Worm (Caenorhabditis elegans) whole organism, young adult: ENCODE results near the gene T24C2.5.
A peak's percentile ranks its signal among the peaks of the same experiment; 100 is the strongest.

Source experiments
- B0019.2 ChIP-seq: fragments of 200-800 bp; sonication (Bioruptor generic); conservative IDR thresholded peaks from 2 replicates; pipeline ENCODE4 v1.3.6; 2022; ENCODE audit warnings: missing genetic modification reagents, missing genetic modification characterization, missing compliant biosample characterization
- B0261.1 ChIP-seq: sonication (generic microtip); optimal IDR thresholded peaks from 2 replicates; lab custom pipeline; 2016; ENCODE audit warnings: mild to moderate bottlenecking, missing genetic modification characterization, moderate library complexity, missing compliant biosample characterization
- C06A6.2 ChIP-seq: fragments of 200-800 bp; sonication (Bioruptor generic); conservative IDR thresholded peaks from 2 replicates; pipeline ENCODE4 v1.3.6; 2022; ENCODE audit warnings: missing genetic modification characterization, missing compliant biosample characterization
- D2030.7 ChIP-seq: fragments of 200-800 bp; sonication (Bioruptor generic); IDR thresholded peaks from 2 replicates; pipeline ENCODE4 v1.3.6; 2022; ENCODE audit warnings: missing genetic modification reagents, missing genetic modification characterization, missing compliant biosample characterization
- F10E7.11 ChIP-seq: sonication (generic microtip); optimal IDR thresholded peaks from 2 replicates; lab custom pipeline; 2017; ENCODE audit warnings: mild to moderate bottlenecking, missing genetic modification characterization, moderate library complexity, missing compliant biosample characterization
- F22D6.2 ChIP-seq: sonication (generic microtip); optimal IDR thresholded peaks from 2 replicates; lab custom pipeline; 2016; ENCODE audit warnings: mild to moderate bottlenecking, missing genetic modification characterization, missing compliant biosample characterization
- F37B4.10 ChIP-seq: fragments of 200-800 bp; sonication (Bioruptor generic); IDR thresholded peaks from 2 replicates; pipeline ENCODE4 v1.3.6; 2022; ENCODE audit warnings: missing genetic modification characterization, missing compliant biosample characterization
- F39B2.1 ChIP-seq: fragments of 200-800 bp; sonication (Bioruptor generic); IDR thresholded peaks from 2 replicates; pipeline ENCODE4 v1.3.6; 2022; ENCODE audit warnings: missing genetic modification reagents, missing genetic modification characterization, missing compliant biosample characterization
- F57A8.1 ChIP-seq: fragments of 200-800 bp; sonication (Bioruptor generic); optimal IDR thresholded peaks from 2 replicates; lab custom pipeline; 2018; ENCODE audit warnings: mild to moderate bottlenecking, missing genetic modification characterization, moderate library complexity, missing compliant biosample characterization
- K11D2.4 ChIP-seq: fragments of 200-800 bp; sonication (Bioruptor generic); IDR thresholded peaks from 2 replicates; pipeline ENCODE4 v1.3.6; 2022; ENCODE audit warnings: missing genetic modification reagents, missing genetic modification characterization, missing compliant biosample characterization
- Y53F4B.3 ChIP-seq: fragments of 200-800 bp; sonication (Bioruptor generic); IDR thresholded peaks from 2 replicates; pipeline ENCODE4 v1.3.6; 2022; ENCODE audit warnings: missing genetic modification reagents, missing genetic modification characterization, missing compliant biosample characterization
- Y67H2A.10 ChIP-seq: fragments of 200-800 bp; sonication (Bioruptor generic); conservative IDR thresholded peaks from 2 replicates; pipeline ENCODE4 v1.3.6; 2022; ENCODE audit warnings: missing genetic modification reagents, missing genetic modification characterization, missing compliant biosample characterization
- aptf-2 ChIP-seq: fragments of 200-800 bp; sonication (Bioruptor generic); conservative IDR thresholded peaks from 2 replicates; pipeline ENCODE4 v1.3.6; 2022; ENCODE audit warnings: missing genetic modification reagents, missing genetic modification characterization, missing compliant biosample characterization
- atf-7 ChIP-seq: sonication (generic microtip); optimal IDR thresholded peaks from 2 replicates; lab custom pipeline; 2017; ENCODE audit warnings: mild to moderate bottlenecking, missing genetic modification characterization, missing compliant biosample characterization
- ceh-27 ChIP-seq: fragments of 200-800 bp; sonication (Bioruptor generic); optimal IDR thresholded peaks from 2 replicates; lab custom pipeline; 2018; ENCODE audit warnings: mild to moderate bottlenecking, missing genetic modification characterization, moderate library complexity, missing compliant biosample characterization
- ceh-79 ChIP-seq: sonication (generic microtip); optimal IDR thresholded peaks from 2 replicates; lab custom pipeline; 2017; ENCODE audit warnings: mild to moderate bottlenecking, missing genetic modification characterization, missing compliant biosample characterization
- die-1 ChIP-seq: sonication (generic microtip); optimal IDR thresholded peaks from 2 replicates; lab custom pipeline; 2016; ENCODE audit warnings: missing genotype, mild to moderate bottlenecking, missing genetic modification characterization, missing compliant biosample characterization
- egl-18 ChIP-seq: fragments of 200-800 bp; sonication (Bioruptor generic); IDR thresholded peaks from 2 replicates; pipeline ENCODE4 v1.3.6; 2022; ENCODE audit warnings: missing genetic modification reagents, missing genetic modification characterization, missing compliant biosample characterization
- egl-44 ChIP-seq: fragments of 200-800 bp; sonication (Bioruptor generic); IDR thresholded peaks from 2 replicates; pipeline ENCODE4 v1.3.6; 2022; ENCODE audit warnings: missing genetic modification reagents, missing genetic modification characterization, missing compliant biosample characterization
- ets-4 ChIP-seq: fragments of 200-800 bp; sonication (Bioruptor generic); optimal IDR thresholded peaks from 2 replicates; lab custom pipeline; 2018; ENCODE audit warnings: mild to moderate bottlenecking, missing genetic modification characterization, missing compliant biosample characterization
- hlh-26 ChIP-seq: fragments of 200-800 bp; sonication (Bioruptor generic); conservative IDR thresholded peaks from 2 replicates; pipeline ENCODE4 v1.3.6; 2022; ENCODE audit warnings: missing genetic modification reagents, missing genetic modification characterization, missing compliant biosample characterization
- hmg-1.2 ChIP-seq: fragments of 200-800 bp; sonication (Bioruptor generic); IDR thresholded peaks from 2 replicates; pipeline ENCODE4 v1.3.6; 2022; ENCODE audit warnings: missing genetic modification reagents, missing genetic modification characterization, missing compliant biosample characterization
- hrde-1 ChIP-seq: sonication (generic microtip); optimal IDR thresholded peaks from 2 replicates; lab custom pipeline; 2016; ENCODE audit warnings: missing genetic modification characterization, mild to moderate bottlenecking, missing compliant biosample characterization, moderate library complexity, missing genotype, missing genetic modification reagents, borderline replicate concordance
- hsf-1 ChIP-seq: fragments of 200-800 bp; sonication (Bioruptor generic); IDR thresholded peaks from 2 replicates; pipeline ENCODE4 v1.3.6; 2022; ENCODE audit warnings: missing genetic modification reagents, missing genetic modification characterization, missing compliant biosample characterization
- let-526 ChIP-seq: fragments of 200-800 bp; sonication (Bioruptor generic); IDR thresholded peaks from 2 replicates; pipeline ENCODE4 v1.3.6; 2022; ENCODE audit warnings: missing genetic modification reagents, missing genetic modification characterization, missing compliant biosample characterization
- lin-26 ChIP-seq: fragments of 200-800 bp; sonication (Bioruptor generic); IDR thresholded peaks from 2 replicates; pipeline ENCODE4 v1.3.6; 2022; ENCODE audit warnings: missing genetic modification reagents, missing genetic modification characterization, missing compliant biosample characterization
- lsy-27 ChIP-seq: sonication (generic microtip); optimal IDR thresholded peaks from 2 replicates; lab custom pipeline; 2017; ENCODE audit warnings: missing genetic modification characterization, mild to moderate bottlenecking, missing compliant biosample characterization, antibody characterized with exemption, missing genotype, borderline replicate concordance; ENCODE audit not compliant: insufficient read depth
- madf-6 ChIP-seq: fragments of 200-800 bp; sonication (Bioruptor generic); IDR thresholded peaks from 2 replicates; pipeline ENCODE4 v1.3.6; 2022; ENCODE audit warnings: missing genetic modification reagents, missing genetic modification characterization, missing compliant biosample characterization
- mes-4 ChIP-seq: sonication (generic microtip); optimal IDR thresholded peaks from 2 replicates; lab custom pipeline; 2016; ENCODE audit warnings: missing genotype, missing genetic modification characterization, missing compliant biosample characterization
- nhr-179 ChIP-seq: sonication (generic microtip); optimal IDR thresholded peaks from 2 replicates; lab custom pipeline; 2016; ENCODE audit warnings: mild to moderate bottlenecking, missing genetic modification characterization, missing compliant biosample characterization
- nhr-80 ChIP-seq: sonication (generic microtip); optimal IDR thresholded peaks from 2 replicates; lab custom pipeline; 2016; ENCODE audit warnings: missing genetic modification characterization, missing compliant biosample characterization
- rpc-1 ChIP-seq, 2 experiments: fragments of 150-350 bp in 1 of 2; sonication (generic microtip) in 1 of 2; optimal IDR thresholded peaks; 2 replicates each; lab custom pipeline; 2014 to 2018; ENCODE audit warnings: missing biosample characterization in 1 of 2, missing genetic modification characterization in 1 of 2, missing genetic modification reagents in 1 of 2, missing genotype in 1 of 2
- somi-1 ChIP-seq: fragments of 200-800 bp; sonication (Bioruptor generic); optimal IDR thresholded peaks from 2 replicates; lab custom pipeline; 2018; ENCODE audit warnings: mild to moderate bottlenecking, missing genetic modification characterization, missing compliant biosample characterization
- tbp1 ChIP-seq: fragments of 200-800 bp; sonication (Bioruptor generic); optimal IDR thresholded peaks from 2 replicates; lab custom pipeline; 2018; ENCODE audit warnings: mild to moderate bottlenecking, missing genetic modification characterization, missing compliant biosample characterization
- tbx-9 ChIP-seq: sonication (generic microtip); optimal IDR thresholded peaks from 2 replicates; lab custom pipeline; 2016; ENCODE audit warnings: borderline replicate concordance, missing genetic modification characterization, inconsistent platforms, missing compliant biosample characterization
- unc-130 ChIP-seq: sonication (generic microtip); optimal IDR thresholded peaks from 2 replicates; lab custom pipeline; 2016; ENCODE audit warnings: missing genetic modification reagents, missing genetic modification characterization, missing compliant biosample characterization
- xnd-1 ChIP-seq: sonication (generic microtip); optimal IDR thresholded peaks from 2 replicates; lab custom pipeline; 2016; ENCODE audit warnings: missing genotype, missing genetic modification reagents, missing genetic modification characterization, missing compliant biosample characterization
- zfh-2 ChIP-seq: fragments of 200-800 bp; sonication (Bioruptor generic); conservative IDR thresholded peaks from 2 replicates; pipeline ENCODE4 v1.3.6; 2022; ENCODE audit warnings: missing genetic modification reagents, missing genetic modification characterization, missing compliant biosample characterization
- zim-3 ChIP-seq: sonication (generic microtip); optimal IDR thresholded peaks from 2 replicates; lab custom pipeline; 2017; ENCODE audit warnings: mild to moderate bottlenecking, missing genetic modification characterization, moderate library complexity, missing compliant biosample characterization
- ztf-6 ChIP-seq: fragments of 200-800 bp; sonication (Bioruptor generic); IDR thresholded peaks from 2 replicates; pipeline ENCODE4 v1.3.6; 2022; ENCODE audit warnings: missing genetic modification reagents, missing genetic modification characterization, missing compliant biosample characterization

T24C2.5 gene

ce11 chrX:14543224-14543623 is 9.0 kb downstream of the T24C2.5 start, which contains the start of gene T24C2.3:
TSS of gene T24C2.3 (plus strand) at chrX:14543524.
- no peak for TF ChIP-seq F22D6.2 (tag; lab: Kevin White, UChicago)
- TF ChIP-seq ceh-79: no peak
- no peak for TF ChIP-seq tbp1 (GFP tag; lab: Kevin White, UChicago)
- no peak for TF ChIP-seq F39B2.1
- no peak for TF ChIP-seq hlh-26 (GFP tag; lab: Robert Waterston, UW)
- TF ChIP-seq lin-26: no peak
- no peak for TF ChIP-seq B0261.1
- TF ChIP-seq Y53F4B.3 (GFP tag; lab: Robert Waterston, UW): no peak
- TF ChIP-seq F57A8.1 (GFP tag; lab: Kevin White, UChicago): no peak
- TF ChIP-seq mes-4: no peak
- no peak for TF ChIP-seq aptf-2 (GFP tag; lab: Robert Waterston, UW)
- no peak for TF ChIP-seq rpc-1 (optimal IDR thresholded peaks at IDR 0.05; lab: Kevin White, UChicago)
- TF ChIP-seq rpc-1 (tag; optimal IDR thresholded peaks at IDR 0.05; lab: Kevin White, UChicago): no peak
- TF ChIP-seq B0019.2: no peak
- no peak for TF ChIP-seq ets-4 (GFP tag; lab: Kevin White, UChicago)
- TF ChIP-seq C06A6.2 (GFP tag; lab: Robert Waterston, UW): no peak
- no peak for TF ChIP-seq ceh-27 (GFP tag; lab: Kevin White, UChicago)
- TF ChIP-seq zfh-2 (GFP tag; lab: Robert Waterston, UW): no peak
- no peak for TF ChIP-seq xnd-1 (tag; lab: Kevin White, UChicago)
- no peak for TF ChIP-seq atf-7 (tag; lab: Kevin White, UChicago)
- no peak for TF ChIP-seq die-1 (tag; lab: Kevin White, UChicago)

ce11 chrX:14545543-14545942 is 11.3 kb downstream of the T24C2.5 start, which contains the start of gene enri-2:
TSS of gene enri-2 (plus strand) at chrX:14545843.
- TF ChIP-seq F57A8.1 (GFP tag; lab: Kevin White, UChicago) (no peak), egl-44 (no peak), unc-130 (GFP tag; lab: Kevin White, UChicago) (no peak), hlh-26 (GFP tag; lab: Robert Waterston, UW) (no peak), nhr-179 (tag; lab: Kevin White, UChicago) (no peak), let-526 (GFP tag; lab: Robert Waterston, UW) (no peak), hmg-1.2 (no peak), tbx-9 (tag; lab: Kevin White, UChicago) (no peak), D2030.7 (GFP tag; lab: Robert Waterston, UW) (no peak), egl-18 (GFP tag; lab: Robert Waterston, UW) (no peak), K11D2.4 (GFP tag; lab: Robert Waterston, UW) (no peak), Y67H2A.10 (GFP tag; lab: Robert Waterston, UW) (no peak), F37B4.10 (no peak), ztf-6 (GFP tag; lab: Robert Waterston, UW) (no peak)
- TF ChIP-seq, all 124 proteins: peak for 0

ce11 chrX:14549709-14550199 is 15.5 kb downstream of the T24C2.5 start, which contains the start of gene ram-5:
TSS of gene ram-5 (plus strand) at chrX:14550149.
- TF ChIP-seq nhr-80: no peak
- peak; percentile 16 for TF ChIP-seq ceh-27 (GFP tag; lab: Kevin White, UChicago)

- TF ChIP-seq zim-3 (no peak), somi-1 (GFP tag; lab: Kevin White, UChicago) (no peak), F57A8.1 (GFP tag; lab: Kevin White, UChicago) (no peak), Y53F4B.3 (GFP tag; lab: Robert Waterston, UW) (no peak), hrde-1 (tag; lab: Kevin White, UChicago) (no peak), lsy-27 (tag; lab: Kevin White, UChicago) (no peak), ztf-6 (GFP tag; lab: Robert Waterston, UW) (no peak), madf-6 (GFP tag; lab: Robert Waterston, UW) (no peak), ceh-79 (no peak), F10E7.11 (tag; lab: Kevin White, UChicago) (no peak), hsf-1 (GFP tag; lab: Robert Waterston, UW) (no peak)
Observed at ce11 chrX:14556403-14556802, 22.2 kb downstream of the T24C2.5 start.
